Fruit fly (Drosophila melanogaster): ENCODE data around the gene vig.

Gene vig

DNA sequence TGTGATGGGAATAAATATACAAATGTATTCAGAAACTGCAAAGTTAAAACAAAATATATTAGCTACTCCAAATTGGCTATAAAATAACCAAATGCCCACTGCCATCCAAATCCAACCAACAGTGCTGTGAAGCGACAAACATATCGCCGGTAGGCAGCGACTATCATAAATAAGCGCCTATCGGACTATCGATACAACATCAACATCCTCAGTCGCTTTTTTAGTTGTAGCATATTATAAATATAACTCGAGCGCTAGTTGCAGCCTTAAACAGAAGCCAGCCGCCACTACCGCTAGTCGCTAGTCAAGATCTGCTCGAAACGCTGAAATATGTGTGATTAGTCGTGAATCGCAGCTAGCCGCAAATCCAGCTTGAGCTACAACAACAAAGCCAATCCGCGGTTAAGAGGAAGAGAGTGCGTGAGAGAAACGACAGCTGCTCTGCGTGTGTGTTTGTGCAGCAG, 30.8 kb downstream of the vig start (continued):
- no peak for TF ChIP-seq CG8089 (GFP tag; optimal IDR thresholded peaks at IDR 0.05)
- TF ChIP-seq CG9817 (tag; optimal IDR thresholded peaks at IDR 0.05): peak; percentile 61
- TF ChIP-seq Xbp1 (GFP tag; optimal IDR thresholded peaks at IDR 0.05): peak; percentile 41
- no peak for TF ChIP-seq ken (GFP tag; IDR thresholded peaks at IDR 0.05)
- TF ChIP-seq hb (GFP tag; IDR thresholded peaks at IDR 0.05; ENCODE audit: partially characterized antibody): peak; percentile 86
- no peak for TF ChIP-seq ham (GFP tag; IDR thresholded peaks at IDR 0.05)
- peak; percentile 93 for TF ChIP-seq Med (GFP tag)
- TF ChIP-seq ems (GFP tag; optimal IDR thresholded peaks at IDR 0.05): no peak
- TF ChIP-seq ato (GFP tag; IDR thresholded peaks at IDR 0.05; ENCODE audit: partially characterized antibody): peak; percentile 87
- peak; percentile 65 for TF ChIP-seq hbn (GFP tag; IDR thresholded peaks at IDR 0.05; ENCODE audit: partially characterized antibody)
- TF ChIP-seq CG11247 (GFP tag; IDR thresholded peaks at IDR 0.05): peak; percentile 45; the same call in 1 of the 2 replicates
- no peak for TF ChIP-seq gsb (GFP tag; IDR thresholded peaks at IDR 0.05)
- TF ChIP-seq CG12299 (tag; optimal IDR thresholded peaks at IDR 0.05): no peak
- no peak for TF ChIP-seq CG1233 (GFP tag; optimal IDR thresholded peaks at IDR 0.05)
- TF ChIP-seq CG32767 (GFP tag; IDR thresholded peaks at IDR 0.05): 0 out of 2 replicates have a peak, but pooled peaks have one; percentile 8
- peak; percentile 28 for TF ChIP-seq CG4424 (GFP tag; optimal IDR thresholded peaks at IDR 0.05)
- no peak; the same call in none of the 2 replicates for TF ChIP-seq vvl (GFP tag; IDR thresholded peaks at IDR 0.05)
- TF ChIP-seq lmd (GFP tag; IDR thresholded peaks at IDR 0.05): peak; percentile 22; the same call in 1 of the 2 replicates
- no peak for TF ChIP-seq CG6683 (GFP tag; optimal IDR thresholded peaks at IDR 0.05)
- TF ChIP-seq CTCF (GFP tag; optimal IDR thresholded peaks at IDR 0.05): no peak
- TF ChIP-seq croc (GFP tag; conservative IDR thresholded peaks at IDR 0.05): no peak
- no peak for TF ChIP-seq trh (GFP tag; optimal IDR thresholded peaks at IDR 0.05)
- TF ChIP-seq salm (tag; optimal IDR thresholded peaks at IDR 0.05): no peak
- peak; percentile 40 for TF ChIP-seq Dek (tag; optimal IDR thresholded peaks at IDR 0.05)
- TF ChIP-seq CG15479 (GFP tag; optimal IDR thresholded peaks at IDR 0.05): peak; percentile 15
- TF ChIP-seq CG12071 (GFP tag; optimal IDR thresholded peaks at IDR 0.05): no peak
- no peak for TF ChIP-seq cwo (GFP tag; optimal IDR thresholded peaks at IDR 0.05)
- peak; percentile 2 for TF ChIP-seq CG7786 (GFP tag; optimal IDR thresholded peaks at IDR 0.05)
- peak; percentile 17 for TF ChIP-seq CG8290 (GFP tag; optimal IDR thresholded peaks at IDR 0.05)
- TF ChIP-seq CG8290 (tag; optimal IDR thresholded peaks at IDR 0.05): no peak
- TF ChIP-seq CG10209 (GFP tag; optimal IDR thresholded peaks at IDR 0.05): no peak
- peak; percentile 60 for TF ChIP-seq ac (GFP tag; optimal IDR thresholded peaks at IDR 0.05)
- no peak for TF ChIP-seq cato (GFP tag; optimal IDR thresholded peaks at IDR 0.05; ENCODE audit: borderline replicate concordance)
- TF ChIP-seq CG13123 (GFP tag; optimal IDR thresholded peaks at IDR 0.05): no peak
- TF ChIP-seq tna (GFP tag; IDR thresholded peaks at IDR 0.05; ENCODE audit: partially characterized antibody): peak; percentile 76
- peak; percentile 75 for TF ChIP-seq CG34224 (GFP tag; IDR thresholded peaks at IDR 0.05; ENCODE audit: partially characterized antibody)
- TF ChIP-seq slou (GFP tag; optimal IDR thresholded peaks at IDR 0.05): no peak
- TF ChIP-seq Dp (GFP tag; optimal IDR thresholded peaks at IDR 0.05): peak; percentile 25
- TF ChIP-seq CG31365 (tag; optimal IDR thresholded peaks at IDR 0.05): peak; percentile 28
- no peak; the same call in 1 of the 2 replicates for TF ChIP-seq H2.0 (GFP tag; IDR thresholded peaks at IDR 0.05)
- TF ChIP-seq fd102C (GFP tag; optimal IDR thresholded peaks at IDR 0.05): no peak
- no peak for TF ChIP-seq HLH3B (GFP tag; IDR thresholded peaks at IDR 0.05)
- no peak for TF ChIP-seq CG7357 (GFP tag; IDR thresholded peaks at IDR 0.05)
- peak; percentile 94 for TF ChIP-seq amos (GFP tag; IDR thresholded peaks at IDR 0.05; ENCODE audit: partially characterized antibody)
- TF ChIP-seq Blimp-1 (GFP tag; optimal IDR thresholded peaks at IDR 0.05): no peak
- TF ChIP-seq NFAT (GFP tag; IDR thresholded peaks at IDR 0.05): peak; percentile 72
- peak; percentile 83 for TF ChIP-seq Scr (GFP tag; IDR thresholded peaks at IDR 0.05; ENCODE audit: partially characterized antibody)
- peak; percentile 60 for TF ChIP-seq CG12659 (GFP tag; optimal IDR thresholded peaks at IDR 0.05)
- TF ChIP-seq ap (GFP tag; IDR thresholded peaks at IDR 0.05): no peak
- no peak for TF ChIP-seq ewg (GFP tag; optimal IDR thresholded peaks at IDR 0.05)
- TF ChIP-seq stc (GFP tag; IDR thresholded peaks at IDR 0.05): no peak

Data from whole organism, embryonic.